Fruit fly (Drosophila melanogaster): Measurements from ENCODE around the gene Nrx-1.

Gene Nrx-1

DNA sequence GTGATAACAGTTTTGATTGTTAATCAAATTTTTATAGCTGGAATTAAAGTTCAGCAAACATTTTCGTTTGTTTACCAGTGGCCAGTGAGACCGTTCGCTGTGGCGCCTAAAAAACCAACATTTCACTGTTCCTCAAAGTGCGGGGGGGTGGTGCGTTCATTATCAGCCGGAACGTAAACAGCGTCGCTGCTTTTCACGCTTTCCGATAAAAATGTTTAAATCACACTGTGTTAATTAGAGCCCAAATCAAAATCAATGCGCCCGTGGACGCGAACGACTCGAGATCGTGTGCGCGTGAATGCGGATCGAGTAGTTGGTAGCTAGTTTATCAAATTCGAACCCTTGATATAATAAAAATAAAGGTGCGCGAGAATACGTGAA is 20.4 kb upstream of the Nrx-1 start, which contains the start of gene CG34376 (continued):
- TF ChIP-seq D19A (tag; optimal IDR thresholded peaks at IDR 0.05) (no peak), Dip3 (GFP tag; optimal IDR thresholded peaks at IDR 0.05) (no peak), CG11085 (GFP tag; IDR thresholded peaks at IDR 0.05) (peak; percentile 12; the same call in 1 of the 2 replicates), chm (GFP tag; IDR thresholded peaks at IDR 0.05) (no peak), Blimp-1 (GFP tag; optimal IDR thresholded peaks at IDR 0.05) (no peak), odd (GFP tag; optimal IDR thresholded peaks at IDR 0.05) (peak; percentile 29), Ptx1 (GFP tag; IDR thresholded peaks at IDR 0.05) (peak; percentile 36; the same call in 1 of the 2 replicates), CG14667 (GFP tag; IDR thresholded peaks at IDR 0.05) (no peak), sisA (GFP tag; IDR thresholded peaks at IDR 0.05) (no peak; the same call in 1 of the 2 replicates), Oli (tag; optimal IDR thresholded peaks at IDR 0.05) (no peak), cwo (GFP tag; optimal IDR thresholded peaks at IDR 0.05) (no peak), NK7.1 (GFP tag; optimal IDR thresholded peaks at IDR 0.05) (no peak), mirr (GFP tag; optimal IDR thresholded peaks at IDR 0.05) (peak; percentile 85), ato (GFP tag; IDR thresholded peaks at IDR 0.05; ENCODE audit: partially characterized antibody) (peak; percentile 44; the same call in 1 of the 2 replicates), eve (GFP tag; optimal IDR thresholded peaks at IDR 0.05) (no peak), CG4730 (GFP tag; IDR thresholded peaks at IDR 0.05) (peak; percentile 58; the same call in 1 of the 2 replicates), Fer3 (tag; optimal IDR thresholded peaks at IDR 0.05) (no peak), Opbp (GFP tag; IDR thresholded peaks at IDR 0.05; ENCODE audit: partially characterized antibody) (peak; percentile 67), kni (GFP tag; optimal IDR thresholded peaks at IDR 0.05) (peak; percentile 46), amos (GFP tag; IDR thresholded peaks at IDR 0.05; ENCODE audit: partially characterized antibody) (peak; percentile 36; the same call in 1 of the 2 replicates), CG11456 (GFP tag; IDR thresholded peaks at IDR 0.05) (peak; percentile 66; the same call in 2 of the 3 replicates), CG10462 (GFP tag; optimal IDR thresholded peaks at IDR 0.05) (no peak), prd (optimal IDR thresholded peaks at IDR 0.05) (no peak), prd (GFP tag; IDR thresholded peaks at IDR 0.05) (0 out of 3 replicates have a peak, but pooled peaks have one; percentile 4), fd64A (GFP tag; optimal IDR thresholded peaks at IDR 0.05) (no peak), al (GFP tag; IDR thresholded peaks at IDR 0.05) (no peak; the same call in 1 of the 2 replicates), Myb (GFP tag; optimal IDR thresholded peaks at IDR 0.05) (peak; percentile 50), dpn (GFP tag; optimal IDR thresholded peaks at IDR 0.05) (peak in 1 of 2 experiments; percentile 9), CG6765 (GFP tag; optimal IDR thresholded peaks at IDR 0.05) (peak; percentile 28), CG8944 (GFP tag; optimal IDR thresholded peaks at IDR 0.05) (no peak), disco-r (GFP tag; optimal IDR thresholded peaks at IDR 0.05) (no peak), kay (GFP tag; optimal IDR thresholded peaks at IDR 0.05) (no peak), eyg (GFP tag; optimal IDR thresholded peaks at IDR 0.05) (no peak), CG7357 (GFP tag; IDR thresholded peaks at IDR 0.05) (peak; percentile 58; the same call in 1 of the 3 replicates), CG31224 (GFP tag; IDR thresholded peaks at IDR 0.05) (peak; percentile 5; the same call in 1 of the 2 replicates), CG5180 (GFP tag; optimal IDR thresholded peaks at IDR 0.05) (no peak), Camta (GFP tag; optimal IDR thresholded peaks at IDR 0.05) (no peak), Six4 (GFP tag; optimal IDR thresholded peaks at IDR 0.05) (no peak), YL-1 (GFP tag; optimal IDR thresholded peaks at IDR 0.05) (peak; percentile 48), CG8089 (GFP tag; optimal IDR thresholded peaks at IDR 0.05) (no peak), Xrp1 (GFP tag; IDR thresholded peaks at IDR 0.05) (peak; percentile 27), abd-A (tag; optimal IDR thresholded peaks at IDR 0.05) (peak; percentile 88), onecut (GFP tag; IDR thresholded peaks at IDR 0.05) (peak; percentile 50), CG10274 (GFP tag; optimal IDR thresholded peaks at IDR 0.05) (no peak), Hmr (GFP tag; optimal IDR thresholded peaks at IDR 0.05) (peak; percentile 44), CG17359 (tag; optimal IDR thresholded peaks at IDR 0.05) (no peak), slbo (GFP tag; IDR thresholded peaks at IDR 0.05) (peak; percentile 66), Drgx (GFP tag; IDR thresholded peaks at IDR 0.05) (peak; percentile 37), CG31441 (GFP tag; IDR thresholded peaks at IDR 0.05) (peak; percentile 97), CG10654 (GFP tag; optimal IDR thresholded peaks at IDR 0.05) (no peak), CG11504 (tag; optimal IDR thresholded peaks at IDR 0.05) (no peak)

Measured in whole organism, embryonic.